Worm (Caenorhabditis elegans): ENCODE results near the gene F45E4.5.

F45E4.5 gene

DNA sequence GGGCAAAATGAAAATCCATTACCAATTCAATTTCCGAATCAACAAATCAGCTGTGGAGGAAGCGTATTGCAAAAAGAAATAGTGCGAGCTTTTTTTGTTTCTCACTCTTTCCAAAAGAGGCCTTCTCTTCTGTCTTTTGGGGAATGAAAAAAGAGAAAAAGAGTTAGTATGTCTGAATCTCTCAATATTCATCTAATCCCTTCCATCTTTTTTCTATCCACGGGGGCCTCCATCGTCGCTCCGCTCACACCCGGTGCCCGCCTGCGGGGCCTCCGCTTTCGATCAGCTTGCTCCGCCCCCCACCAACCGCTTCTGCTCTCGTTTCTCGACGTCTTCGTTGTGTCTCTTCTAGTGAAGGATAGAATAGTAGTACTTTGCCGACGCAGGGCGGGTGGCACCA lies 9.6 kb downstream of the F45E4.5 start:
- TF ChIP-seq Y116A8C.19 (tag; optimal IDR thresholded peaks at IDR 0.05; ENCODE audit: borderline replicate concordance): no peak
- TF ChIP-seq fkh-8 (tag; optimal IDR thresholded peaks at IDR 0.05): peak; percentile 66
- peak in 1 of 2 experiments; percentile 4 for TF ChIP-seq lsy-2 (tag; optimal IDR thresholded peaks at IDR 0.05)
- no peak for TF ChIP-seq ceh-63 (GFP tag; optimal IDR thresholded peaks at IDR 0.05)
- peak; percentile 20; the same call in 1 of the 2 replicates for TF ChIP-seq isw-1 (GFP tag; IDR thresholded peaks at IDR 0.05)
- no peak for TF ChIP-seq nhr-77 (tag; optimal IDR thresholded peaks at IDR 0.05)
- TF ChIP-seq sptf-1 (tag; optimal IDR thresholded peaks at IDR 0.05): no peak
- no peak for TF ChIP-seq irx-1 (tag; optimal IDR thresholded peaks at IDR 0.05)
- TF ChIP-seq mdl-1 (tag; optimal IDR thresholded peaks at IDR 0.05): no peak
- TF ChIP-seq pag-3 (tag; optimal IDR thresholded peaks at IDR 0.05; ENCODE audit: borderline replicate concordance, insufficient read depth): no peak
- TF ChIP-seq nhr-71 (tag; optimal IDR thresholded peaks at IDR 0.05): peak; percentile 48
- TF ChIP-seq efl-1 (optimal IDR thresholded peaks at IDR 0.05): no peak
- no peak for TF ChIP-seq efl-1 (GFP tag; optimal IDR thresholded peaks at IDR 0.05 in 1 of 2)
- TF ChIP-seq hlh-17 (GFP tag; optimal IDR thresholded peaks at IDR 0.05; ENCODE audit: borderline replicate concordance): no peak
- TF ChIP-seq egl-27 (tag; optimal IDR thresholded peaks at IDR 0.05): no peak
- TF ChIP-seq dsc-1 (tag; optimal IDR thresholded peaks at IDR 0.05): no peak
- no peak for TF ChIP-seq rnt-1 (tag; optimal IDR thresholded peaks at IDR 0.05)
- TF ChIP-seq swsn-7 (tag; optimal IDR thresholded peaks at IDR 0.05): peak; percentile 47
- no peak for TF ChIP-seq ets-5 (GFP tag; IDR thresholded peaks at IDR 0.05)
- no peak for TF ChIP-seq unc-98 (GFP tag; IDR thresholded peaks at IDR 0.05)
- no peak for TF ChIP-seq pax-3 (tag; optimal IDR thresholded peaks at IDR 0.05)
- TF ChIP-seq xbp-1 (tag; optimal IDR thresholded peaks at IDR 0.05): peak; percentile 26
- no peak for TF ChIP-seq zip-4 (GFP tag; optimal IDR thresholded peaks at IDR 0.05)
- TF ChIP-seq lin-15B (tag; optimal IDR thresholded peaks at IDR 0.05): no peak
- no peak for TF ChIP-seq vab-15 (tag; optimal IDR thresholded peaks at IDR 0.05)
- TF ChIP-seq hpl-2 (GFP tag; optimal IDR thresholded peaks at IDR 0.05): no peak
- no peak for TF ChIP-seq mep-1 (tag; optimal IDR thresholded peaks at IDR 0.05)
- no peak for TF ChIP-seq ama-1 (optimal IDR thresholded peaks at IDR 0.05)
- no peak for TF ChIP-seq fkh-4 (tag; optimal IDR thresholded peaks at IDR 0.05; ENCODE audit: borderline replicate concordance)
- peak; percentile 20 for TF ChIP-seq tbx-2 (tag; optimal IDR thresholded peaks at IDR 0.05)
- TF ChIP-seq zag-1 (tag; optimal IDR thresholded peaks at IDR 0.05): peak; percentile 49
- no peak for TF ChIP-seq nhr-12 (tag; optimal IDR thresholded peaks at IDR 0.05)
- TF ChIP-seq aha-1 (tag; optimal IDR thresholded peaks at IDR 0.05): no peak
- no peak for TF ChIP-seq dpl-1 (GFP tag; optimal IDR thresholded peaks at IDR 0.05)
- no peak for TF ChIP-seq unc-30 (tag; optimal IDR thresholded peaks at IDR 0.05)
- no peak for TF ChIP-seq fos-1 (tag; optimal IDR thresholded peaks at IDR 0.05)
- TF ChIP-seq fkh-10 (GFP tag; optimal IDR thresholded peaks at IDR 0.05): peak; percentile 31
- TF ChIP-seq C04F5.9 (tag; optimal IDR thresholded peaks at IDR 0.05): no peak
- no peak for TF ChIP-seq nhr-237 (tag; optimal IDR thresholded peaks at IDR 0.05)
- TF ChIP-seq unc-130 (tag; optimal IDR thresholded peaks at IDR 0.05): no peak
- TF ChIP-seq lir-3 (tag; optimal IDR thresholded peaks at IDR 0.05; ENCODE audit: poor library complexity): no peak
- TF ChIP-seq sox-4 (tag; optimal IDR thresholded peaks at IDR 0.05): no peak
- peak; percentile 40 for TF ChIP-seq nhr-47 (tag; optimal IDR thresholded peaks at IDR 0.05)
- no peak for TF ChIP-seq ztf-4 (tag; optimal IDR thresholded peaks at IDR 0.05)
- TF ChIP-seq grh-1 (GFP tag; IDR thresholded peaks at IDR 0.05): no peak
- TF ChIP-seq nhr-84 (tag; optimal IDR thresholded peaks at IDR 0.05): no peak
- peak; percentile 34 for TF ChIP-seq snu-23 (GFP tag; optimal IDR thresholded peaks at IDR 0.05)
- peak; percentile 86 for TF ChIP-seq lin-14 (GFP tag; optimal IDR thresholded peaks at IDR 0.05)
- no peak for TF ChIP-seq lin-35 (GFP tag; optimal IDR thresholded peaks at IDR 0.05)
- no peak for TF ChIP-seq efl-3 (GFP tag; optimal IDR thresholded peaks at IDR 0.05)
- no peak for TF ChIP-seq nhr-20 (tag; optimal IDR thresholded peaks at IDR 0.05)
- TF ChIP-seq alr-1 (tag; optimal IDR thresholded peaks at IDR 0.05; ENCODE audit: borderline replicate concordance): no peak
- TF ChIP-seq C16A3.4 (tag; optimal IDR thresholded peaks at IDR 0.05): no peak
- TF ChIP-seq sup-37 (GFP tag; optimal IDR thresholded peaks at IDR 0.05): no peak
